Worm (Caenorhabditis elegans) whole organism, L3 larva: ENCODE results near the gene ser-1.

Experiments
- R02D3.7 ChIP-seq: fragments of 150-350 bp; optimal IDR thresholded peaks from 2 replicates; lab custom pipeline; 2014; ENCODE audit warnings: missing biosample characterization, missing genetic modification characterization
- aly-2 ChIP-seq: fragments of 150-350 bp; optimal IDR thresholded peaks from 2 replicates; lab custom pipeline; 2014; ENCODE audit warnings: missing biosample characterization, missing genetic modification characterization
- ama-1 ChIP-seq: fragments of 150-350 bp; optimal IDR thresholded peaks from 2 replicates; lab custom pipeline; 2018
- ceh-16 ChIP-seq: sonication (generic microtip); optimal IDR thresholded peaks from 2 replicates; lab custom pipeline; 2017; ENCODE audit warnings: missing biosample characterization, missing genetic modification characterization
- ceh-28 ChIP-seq: fragments of 150-350 bp; optimal IDR thresholded peaks from 2 replicates; lab custom pipeline; 2014; ENCODE audit warnings: missing biosample characterization, missing genetic modification reagents, missing genetic modification characterization
- ceh-9 ChIP-seq: sonication (generic microtip); optimal IDR thresholded peaks from 2 replicates; lab custom pipeline; 2018; ENCODE audit warnings: missing biosample characterization, missing genetic modification characterization
- egl-27 ChIP-seq: sonication (generic microtip); optimal IDR thresholded peaks from 4 replicates; lab custom pipeline; 2017; ENCODE audit warnings: missing biosample characterization, missing genetic modification reagents, missing genetic modification characterization
- egl-5 ChIP-seq: fragments of 150-350 bp; optimal IDR thresholded peaks from 2 replicates; lab custom pipeline; 2017; ENCODE audit warnings: missing biosample characterization, missing genetic modification reagents, missing genetic modification characterization, inconsistent platforms
- elt-1 ChIP-seq: fragments of 150-350 bp; optimal IDR thresholded peaks from 2 replicates; lab custom pipeline; 2014; ENCODE audit warnings: missing biosample characterization, missing genetic modification characterization
- elt-2 ChIP-seq: sonication (generic microtip); optimal IDR thresholded peaks from 2 replicates; lab custom pipeline; 2016; ENCODE audit warnings: missing genetic modification reagents, mild to moderate bottlenecking, missing genetic modification characterization, missing compliant biosample characterization
- elt-3 ChIP-seq, 3 experiments: fragments of 150-350 bp in 1 of 3; sonication (generic microtip) in 2 of 3; optimal IDR thresholded peaks; 2 replicates in 2 of 3; 4 replicates in 1 of 3; lab custom pipeline; 2014 to 2017; ENCODE audit warnings: missing biosample characterization in 3 of 3, missing genetic modification characterization in 3 of 3
- fkh-10 ChIP-seq: sonication (generic microtip); optimal IDR thresholded peaks from 2 replicates; lab custom pipeline; 2017; ENCODE audit warnings: missing biosample characterization, missing genetic modification reagents, missing genetic modification characterization
- fkh-2 ChIP-seq: fragments of 150-350 bp; optimal IDR thresholded peaks from 2 replicates; lab custom pipeline; 2014; ENCODE audit warnings: missing biosample characterization, missing genetic modification reagents, missing genetic modification characterization
- fos-1 ChIP-seq: fragments of 150-350 bp; optimal IDR thresholded peaks from 2 replicates; lab custom pipeline; 2014; ENCODE audit warnings: missing biosample characterization, missing genetic modification characterization
- jun-1 ChIP-seq: fragments of 150-350 bp; optimal IDR thresholded peaks from 2 replicates; lab custom pipeline; 2014; ENCODE audit warnings: missing biosample characterization, missing genetic modification reagents, missing genetic modification characterization
- lin-15B ChIP-seq: fragments of 150-350 bp; optimal IDR thresholded peaks from 2 replicates; lab custom pipeline; 2014; ENCODE audit warnings: missing biosample characterization, missing genetic modification characterization
- lin-39 ChIP-seq: fragments of 150-350 bp; optimal IDR thresholded peaks from 2 replicates; lab custom pipeline; 2018; ENCODE audit warnings: missing biosample characterization, missing genetic modification reagents, missing genetic modification characterization
- lsy-12 ChIP-seq: sonication (generic microtip); optimal IDR thresholded peaks from 2 replicates; lab custom pipeline; 2016; ENCODE audit warnings: mild to moderate bottlenecking, missing genetic modification characterization, missing compliant biosample characterization
- mdl-1 ChIP-seq: fragments of 150-350 bp; optimal IDR thresholded peaks from 2 replicates; lab custom pipeline; 2014; ENCODE audit warnings: missing biosample characterization, missing genetic modification characterization
- mml-1 ChIP-seq: fragments of 150-350 bp; sonication (generic microtip); optimal IDR thresholded peaks from 3 replicates; lab custom pipeline; 2014; ENCODE audit warnings: missing biosample characterization, missing genetic modification characterization
- nfya-1 ChIP-seq: sonication (generic microtip); optimal IDR thresholded peaks from 2 replicates; lab custom pipeline; 2017; ENCODE audit warnings: missing genetic modification characterization, mild to moderate bottlenecking, missing compliant biosample characterization, antibody characterized with exemption, moderate library complexity; ENCODE audit not compliant: insufficient read depth
- nhr-12 ChIP-seq: fragments of 150-350 bp; optimal IDR thresholded peaks from 2 replicates; lab custom pipeline; 2014; ENCODE audit warnings: missing biosample characterization, missing genetic modification characterization
- nhr-23 ChIP-seq: fragments of 150-350 bp; optimal IDR thresholded peaks from 2 replicates; lab custom pipeline; 2014; ENCODE audit warnings: missing biosample characterization, missing genetic modification reagents, missing genetic modification characterization
- nhr-237 ChIP-seq: fragments of 150-350 bp; optimal IDR thresholded peaks from 2 replicates; lab custom pipeline; 2014; ENCODE audit warnings: missing biosample characterization, missing genetic modification characterization
- nhr-77 ChIP-seq: fragments of 150-350 bp; optimal IDR thresholded peaks from 2 replicates; lab custom pipeline; 2014; ENCODE audit warnings: missing biosample characterization, missing genetic modification characterization
- pha-4 ChIP-seq: fragments of 150-350 bp; optimal IDR thresholded peaks from 2 replicates; lab custom pipeline; 2014; ENCODE audit warnings: missing biosample characterization, missing genetic modification reagents, missing genetic modification characterization
- pqm-1 ChIP-seq: fragments of 150-350 bp; optimal IDR thresholded peaks from 2 replicates; lab custom pipeline; 2017; ENCODE audit warnings: missing biosample characterization, missing genetic modification characterization, inconsistent platforms
- sea-2 ChIP-seq: fragments of 150-350 bp; sonication (generic microtip); optimal IDR thresholded peaks from 4 replicates; lab custom pipeline; 2014; ENCODE audit warnings: missing biosample characterization, missing genetic modification reagents, missing genetic modification characterization
- skn-1 ChIP-seq: fragments of 150-350 bp; optimal IDR thresholded peaks from 2 replicates; lab custom pipeline; 2014; ENCODE audit warnings: missing biosample characterization, missing genetic modification characterization
- snpc-4 ChIP-seq: fragments of 150-350 bp; optimal IDR thresholded peaks from 2 replicates; lab custom pipeline; 2014; ENCODE audit warnings: missing biosample characterization, missing genetic modification characterization
- unc-39 ChIP-seq: sonication (generic microtip); optimal IDR thresholded peaks from 4 replicates; lab custom pipeline; 2017; ENCODE audit warnings: missing biosample characterization, missing genetic modification characterization
- unc-62 ChIP-seq: fragments of 150-350 bp; sonication (generic microtip); optimal IDR thresholded peaks from 4 replicates; lab custom pipeline; 2014; ENCODE audit warnings: missing biosample characterization, missing genetic modification reagents, missing genetic modification characterization
- ztf-11 ChIP-seq: fragments of 150-350 bp; optimal IDR thresholded peaks from 2 replicates; lab custom pipeline; 2014; ENCODE audit warnings: missing biosample characterization, missing genetic modification characterization
- ztf-4 ChIP-seq: fragments of 150-350 bp; optimal IDR thresholded peaks from 2 replicates; lab custom pipeline; 2014; ENCODE audit warnings: missing biosample characterization, missing genetic modification characterization

Gene ser-1

ce11 chrX:16534564-16534963 is 45.0 kb upstream of the ser-1 start:
- TF ChIP-seq nfya-1 (peak; percentile 36), ceh-28 (tag; lab: Kevin White, UChicago) (no peak), unc-62 (GFP tag; lab: Kevin White, UChicago) (peak; percentile 51), fkh-2 (tag; lab: Kevin White, UChicago) (no peak), lin-39 (tag; lab: Kevin White, UChicago) (peak; percentile 46), egl-5 (tag; lab: Kevin White, UChicago) (peak; percentile 61)

ce11 chrX:16535192-16535591 is 44.4 kb upstream of the ser-1 start:
- no peak for TF ChIP-seq ama-1
- TF ChIP-seq nhr-237 (tag; lab: Kevin White, UChicago), result no peak
- TF ChIP-seq jun-1 (tag; lab: Kevin White, UChicago), result no peak
- TF ChIP-seq ztf-11 (tag; lab: Kevin White, UChicago), result no peak
- no peak for TF ChIP-seq skn-1
- no peak for TF ChIP-seq nhr-12 (tag; lab: Kevin White, UChicago)
- TF ChIP-seq ceh-16 (tag; lab: Kevin White, UChicago), result no peak
- no peak for TF ChIP-seq ceh-9 (tag; lab: Kevin White, UChicago)
- no peak for TF ChIP-seq elt-3 (tag; optimal IDR thresholded peaks at IDR 0.05; lab: Kevin White, UChicago)
- TF ChIP-seq lsy-12 (tag; lab: Kevin White, UChicago), result no peak
- TF ChIP-seq fkh-10 (GFP tag; lab: Kevin White, UChicago), result no peak
- TF ChIP-seq nhr-23 (tag; lab: Kevin White, UChicago), result no peak
- TF ChIP-seq R02D3.7 (tag; lab: Kevin White, UChicago), result no peak
- no peak for TF ChIP-seq egl-27
- TF ChIP-seq aly-2, result no peak
- no peak for TF ChIP-seq fkh-2 (tag; lab: Kevin White, UChicago)

ce11 chrX:16536230-16536940 is 43.2 kb upstream of the ser-1 start, which contains the start of gene pat-9:
TSS of gene pat-9 (plus strand) at chrX:16536890.
- TF ChIP-seq pqm-1 (no peak), nfya-1 (peak; percentile 3), elt-3 (tag; optimal IDR thresholded peaks at IDR 0.05; lab: Kevin White, UChicago) (no peak)

DNA sequence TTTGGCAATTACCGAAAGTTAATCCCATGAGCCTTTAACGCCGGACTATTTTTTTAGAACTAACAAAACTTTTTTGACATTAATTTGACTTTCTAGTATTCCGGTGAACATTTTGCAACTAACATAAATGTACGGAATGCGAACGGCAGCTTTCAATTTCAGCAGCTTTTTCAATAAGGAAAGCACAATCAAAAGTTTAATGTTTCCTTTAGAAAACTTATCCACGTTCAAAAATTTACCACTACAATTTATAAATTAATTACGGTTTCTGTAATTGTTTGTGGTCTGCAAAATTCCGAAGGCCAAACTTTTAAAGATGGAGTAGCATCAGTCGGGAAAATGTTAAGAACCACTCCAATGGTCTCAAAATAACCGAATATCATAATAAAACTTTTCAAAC is 39.2 kb upstream of the ser-1 start, which contains the start of gene osm-1:
TSS of gene osm-1 (plus strand) at position 301 of the 400 bp plus-strand sequence.
- TF ChIP-seq elt-2 (no peak), ceh-9 (tag; lab: Kevin White, UChicago) (no peak), fos-1 (tag; lab: Kevin White, UChicago) (no peak), skn-1 (no peak), ceh-16 (tag; lab: Kevin White, UChicago) (no peak)
- TF ChIP-seq, all 47 proteins: peak for 0

DNA sequence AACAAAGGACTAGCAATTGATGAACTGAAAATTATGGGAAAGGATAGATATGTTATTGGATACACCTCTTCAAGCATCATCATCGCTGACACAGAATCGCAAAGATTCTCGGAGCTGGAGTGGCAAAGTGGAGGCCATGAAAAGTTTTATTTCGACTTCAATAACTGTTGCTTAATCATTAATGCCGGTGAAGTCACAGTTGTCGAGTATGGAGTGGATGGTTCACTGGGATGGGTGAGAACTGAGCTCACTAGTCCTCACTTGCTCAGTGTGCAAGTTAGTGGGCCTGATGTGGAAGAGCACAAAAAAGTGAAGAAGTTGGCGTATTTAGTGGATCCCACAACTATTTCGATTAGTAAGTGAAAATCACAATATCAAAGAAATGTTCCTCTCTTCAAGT is 35.7 kb upstream of the ser-1 start:
- no peak for TF ChIP-seq nfya-1
- TF ChIP-seq nhr-12 (tag; lab: Kevin White, UChicago), result no peak
- TF ChIP-seq egl-27, result no peak
- TF ChIP-seq mdl-1 (tag; lab: Kevin White, UChicago), result no peak
- TF ChIP-seq skn-1, result no peak
- TF ChIP-seq elt-1 (tag; lab: Kevin White, UChicago), result no peak
- TF ChIP-seq fos-1 (tag; lab: Kevin White, UChicago), result no peak
- no peak for TF ChIP-seq nhr-77 (tag; lab: Kevin White, UChicago)
- no peak for TF ChIP-seq elt-3 (tag; optimal IDR thresholded peaks at IDR 0.05; lab: Kevin White, UChicago)
- no peak for TF ChIP-seq unc-62 (GFP tag; lab: Kevin White, UChicago)
- no peak for TF ChIP-seq unc-39
- no peak for TF ChIP-seq pha-4 (tag; lab: Kevin White, UChicago)
- TF ChIP-seq sea-2 (GFP tag; lab: Kevin White, UChicago), result no peak
- TF ChIP-seq lin-15B, result no peak
- TF ChIP-seq mml-1 (tag; lab: Kevin White, UChicago), result no peak

DNA sequence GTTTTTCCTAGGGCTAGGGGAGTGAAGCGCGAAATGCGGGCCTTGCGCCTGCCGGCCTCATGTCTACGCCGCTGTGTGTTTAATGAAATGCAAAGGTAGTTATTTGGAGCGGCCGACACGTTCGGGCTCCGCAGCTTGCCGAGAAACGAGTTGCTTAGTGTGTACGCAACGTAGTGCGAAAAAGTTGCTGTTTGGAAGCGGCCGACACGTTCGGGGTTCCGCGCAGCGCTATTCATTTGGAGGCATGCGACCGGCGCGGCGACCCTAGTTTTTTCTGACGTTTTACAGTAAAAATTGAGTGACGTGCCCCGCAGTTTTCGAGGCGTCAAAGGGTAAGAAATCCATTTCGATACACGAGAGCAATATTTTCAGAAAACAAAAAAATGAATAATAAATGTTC is 33.9 kb upstream of the ser-1 start:
- TF ChIP-seq ztf-4 (tag; lab: Kevin White, UChicago) (no peak), fkh-10 (GFP tag; lab: Kevin White, UChicago) (no peak), nhr-12 (tag; lab: Kevin White, UChicago) (no peak), egl-27 (no peak), snpc-4 (peak; percentile 76)
